Worm (Caenorhabditis elegans): ENCODE results near the gene Y53F4B.51.
"Not testable (repeated sequence)": the region's sequence is repeated elsewhere in the genome, so short reads cannot be mapped to it uniquely, and the experiment has no call there.

Y53F4B.51 gene

ce11 chrII:14992598-14992997 is 21.6 kb downstream of the Y53F4B.51 start, which contains the start of gene Y53F4B.7:
TSS of gene Y53F4B.7 (plus strand) at chrII:14992898.
- not testable (repeated sequence) for TF ChIP-seq ceh-39 (tag; optimal IDR thresholded peaks at IDR 0.05); sem-2 (GFP tag; optimal IDR thresholded peaks at IDR 0.05); zip-8 (tag; optimal IDR thresholded peaks at IDR 0.05)

- TF ChIP-seq tbx-8 (GFP tag; optimal IDR thresholded peaks at IDR 0.05); ceh-39 (tag; optimal IDR thresholded peaks at IDR 0.05); ham-2 (GFP tag; optimal IDR thresholded peaks at IDR 0.05): not testable (repeated sequence)
Observed at ce11 chrII:14988171-14988570, 26.1 kb downstream of the Y53F4B.51 start, which contains the start of gene Y53F4B.43. TSS of gene Y53F4B.43 (plus strand) at chrII:14988471.

ce11 chrII:14983909-14984308 is 30.3 kb downstream of the Y53F4B.51 start, which contains the start of gene Y53F4B.5:
TSS of gene Y53F4B.5 (minus strand) at chrII:14984009.
- TF ChIP-seq ceh-39 (tag; optimal IDR thresholded peaks at IDR 0.05) (no peak), elt-3 (tag; optimal IDR thresholded peaks at IDR 0.05) (no peak), ham-2 (GFP tag; optimal IDR thresholded peaks at IDR 0.05) (no peak), mep-1 (tag; optimal IDR thresholded peaks at IDR 0.05) (no peak), tbx-8 (GFP tag; optimal IDR thresholded peaks at IDR 0.05) (no peak), sem-2 (GFP tag; optimal IDR thresholded peaks at IDR 0.05) (no peak), M03D4.4 (tag; optimal IDR thresholded peaks at IDR 0.05) (no peak)

ce11 chrII:14969320-14969950 is 44.8 kb downstream of the Y53F4B.51 start, which contains the start of the genes pole-4, nsun-5 and metl-2:
TSS of gene pole-4 (minus strand) at chrII:14969354.
TSS of gene nsun-5 (plus strand) at chrII:14969617.
TSS of gene metl-2 (plus strand) at chrII:14969900.
- peak; percentile 14 for TF ChIP-seq mep-1 (tag; optimal IDR thresholded peaks at IDR 0.05)
- no peak for TF ChIP-seq sptf-1 (tag; optimal IDR thresholded peaks at IDR 0.05)
- peak; percentile 75 for TF ChIP-seq ces-1 (GFP tag; optimal IDR thresholded peaks at IDR 0.05)
- peak; percentile 70 for TF ChIP-seq lsy-2 (tag; optimal IDR thresholded peaks at IDR 0.05)

ce11 chrII:14968275-14968674 is 46.0 kb downstream of the Y53F4B.51 start:
- TF ChIP-seq nhr-237 (tag; optimal IDR thresholded peaks at IDR 0.05) (no peak), ztf-11 (tag; optimal IDR thresholded peaks at IDR 0.05) (no peak), lin-13 (tag; optimal IDR thresholded peaks at IDR 0.05) (no peak), mls-2 (tag; optimal IDR thresholded peaks at IDR 0.05) (no peak), pha-4 (tag; optimal IDR thresholded peaks at IDR 0.05) (no peak)

ce11 chrII:14967084-14967483 is 47.2 kb downstream of the Y53F4B.51 start:
- TF ChIP-seq nhr-2 (tag; optimal IDR thresholded peaks at IDR 0.05) (no peak), pha-4 (tag; optimal IDR thresholded peaks at IDR 0.05) (peak; percentile 84)

- TF ChIP-seq snpc-4 (tag; optimal IDR thresholded peaks at IDR 0.05) (no peak), ces-1 (GFP tag; optimal IDR thresholded peaks at IDR 0.05) (no peak), hlh-1 (tag; optimal IDR thresholded peaks at IDR 0.05) (no peak), elt-1 (tag; optimal IDR thresholded peaks at IDR 0.05; ENCODE audit: borderline replicate concordance, insufficient read depth) (no peak), lin-13 (tag; optimal IDR thresholded peaks at IDR 0.05) (no peak), sem-2 (GFP tag; optimal IDR thresholded peaks at IDR 0.05) (no peak), elt-3 (tag; optimal IDR thresholded peaks at IDR 0.05) (no peak), nhr-237 (tag; optimal IDR thresholded peaks at IDR 0.05) (no peak), cnd-1 (tag; optimal IDR thresholded peaks at IDR 0.05) (no peak), unc-62 (GFP tag; optimal IDR thresholded peaks at IDR 0.05) (no peak), mep-1 (tag; optimal IDR thresholded peaks at IDR 0.05) (no peak), nhr-12 (tag; optimal IDR thresholded peaks at IDR 0.05) (no peak), ceh-83 (GFP tag; optimal IDR thresholded peaks at IDR 0.05) (no peak), zip-8 (tag; optimal IDR thresholded peaks at IDR 0.05) (no peak), drap-1 (GFP tag; optimal IDR thresholded peaks at IDR 0.05) (no peak), flh-1 (GFP tag; optimal IDR thresholded peaks at IDR 0.05) (no peak), sptf-1 (tag; optimal IDR thresholded peaks at IDR 0.05) (no peak), blmp-1 (tag; optimal IDR thresholded peaks at IDR 0.05) (no peak), tbx-8 (GFP tag; optimal IDR thresholded peaks at IDR 0.05) (no peak), mls-2 (tag; optimal IDR thresholded peaks at IDR 0.05) (no peak)
Observed at ce11 chrII:14966420-14966819, 47.8 kb downstream of the Y53F4B.51 start.

Data from whole organism, mixed stage, embryonic.